Fruit fly (Drosophila melanogaster) whole organism, embryonic: ENCODE results near the gene mRpL50.

Experiments
- Antp ChIP-seq: fragments of 200-800 bp; sonication (Bioruptor generic); optimal IDR thresholded peaks from 3 replicates; lab custom pipeline; 2016; ENCODE audit warnings: missing biosample characterization, missing genetic modification characterization
- BEAF-32 ChIP-seq: fragments of 200-800 bp; sonication (Bioruptor generic); optimal IDR thresholded peaks from 3 replicates; lab custom pipeline; 2017; ENCODE audit warnings: missing biosample characterization, missing genetic modification characterization, mild to moderate bottlenecking, moderate library complexity, missing genetic modification reagents
- Blimp-1 ChIP-seq: fragments of 200-800 bp; sonication (Bioruptor generic); optimal IDR thresholded peaks from 3 replicates; lab custom pipeline; 2018; ENCODE audit warnings: missing biosample characterization, missing genetic modification characterization, mild to moderate bottlenecking, moderate library complexity, missing genetic modification reagents
- CG10431 ChIP-seq: fragments of 200-800 bp; sonication (Bioruptor generic); optimal IDR thresholded peaks from 3 replicates; lab custom pipeline; 2018; ENCODE audit warnings: missing biosample characterization, mild to moderate bottlenecking, missing genetic modification characterization
- CG12659 ChIP-seq: fragments of 200-800 bp; sonication (Bioruptor generic); optimal IDR thresholded peaks from 3 replicates; lab custom pipeline; 2017; ENCODE audit warnings: mild to moderate bottlenecking, missing biosample characterization, missing genetic modification reagents, missing genetic modification characterization
- CG13424 ChIP-seq: fragments of 200-800 bp; sonication (Bioruptor generic); optimal IDR thresholded peaks from 2 replicates; lab custom pipeline; 2019; ENCODE audit warnings: missing biosample characterization, mild to moderate bottlenecking, missing genetic modification characterization, moderate library complexity
- CG14667 ChIP-seq: fragments of 200-800 bp; sonication (Bioruptor generic); IDR thresholded peaks from 2 replicates; pipeline ENCODE4 v1.3.6; 2022; ENCODE audit warnings: missing biosample characterization, missing genetic modification characterization
- CG14860 ChIP-seq: fragments of 200-800 bp; sonication (Bioruptor generic); IDR thresholded peaks from 3 replicates; pipeline ENCODE4 v1.3.6; 2022; ENCODE audit warnings: missing biosample characterization, missing genetic modification characterization; ENCODE audit not compliant: partially characterized antibody
- CG17612 ChIP-seq: fragments of 200-800 bp; sonication (Bioruptor generic); IDR thresholded peaks from 2 replicates; pipeline ENCODE4 v1.3.6; 2022; ENCODE audit warnings: missing biosample characterization, missing genetic modification characterization
- CG18619 ChIP-seq: fragments of 200-800 bp; sonication (Bioruptor generic); optimal IDR thresholded peaks from 3 replicates; lab custom pipeline; 2017; ENCODE audit warnings: missing biosample characterization, mild to moderate bottlenecking, missing genetic modification characterization
- CG2120 ChIP-seq: fragments of 200-800 bp; sonication (Bioruptor generic); optimal IDR thresholded peaks from 3 replicates; lab custom pipeline; 2016; ENCODE audit warnings: missing biosample characterization, missing genetic modification characterization
- CG30403 ChIP-seq: fragments of 200-800 bp; sonication (Bioruptor generic); optimal IDR thresholded peaks from 3 replicates; lab custom pipeline; 2016; ENCODE audit warnings: missing biosample characterization, missing genetic modification characterization
- CG3065 ChIP-seq: fragments of 200-800 bp; sonication (Bioruptor generic); optimal IDR thresholded peaks from 2 replicates; lab custom pipeline; 2016; ENCODE audit warnings: missing biosample characterization, missing genetic modification characterization
- CG3281 ChIP-seq: fragments of 200-800 bp; sonication (Bioruptor generic); optimal IDR thresholded peaks from 3 replicates; lab custom pipeline; 2017; ENCODE audit warnings: missing biosample characterization, mild to moderate bottlenecking, missing genetic modification characterization
- CG42726 ChIP-seq: fragments of 200-800 bp; sonication (Bioruptor generic); IDR thresholded peaks from 2 replicates; pipeline ENCODE4 v1.3.6; 2022; ENCODE audit warnings: missing biosample characterization, missing genetic modification characterization; ENCODE audit not compliant: partially characterized antibody
- CG6791 ChIP-seq: fragments of 200-800 bp; sonication (Bioruptor generic); IDR thresholded peaks from 3 replicates; pipeline ENCODE4 v1.3.6; 2022; ENCODE audit warnings: missing biosample characterization, missing genetic modification characterization; ENCODE audit not compliant: partially characterized antibody
- CG7786 ChIP-seq: fragments of 200-800 bp; sonication (Bioruptor generic); optimal IDR thresholded peaks from 2 replicates; lab custom pipeline; 2016; ENCODE audit warnings: missing biosample characterization, missing genetic modification characterization
- CG8290 ChIP-seq, 3 experiments: fragments of 200-800 bp; sonication (Bioruptor generic); optimal IDR thresholded peaks; 2 replicates each; lab custom pipeline; 2016 to 2019; ENCODE audit warnings: missing biosample characterization in 3 of 3, missing genetic modification characterization in 3 of 3, mild to moderate bottlenecking in 2 of 3, moderate library complexity in 1 of 3
- Camta ChIP-seq: fragments of 200-800 bp; sonication (Bioruptor generic); optimal IDR thresholded peaks from 2 replicates; lab custom pipeline; 2016; ENCODE audit warnings: missing biosample characterization, missing genetic modification characterization
- Dfd ChIP-seq, 2 experiments: fragments of >200 bp; optimal IDR thresholded peaks; 2 replicates each; lab custom pipeline; 2017; ENCODE audit warnings: missing biosample characterization in 2 of 2, missing genetic modification characterization in 2 of 2
- Dp ChIP-seq: fragments of 200-800 bp; sonication (Bioruptor generic); optimal IDR thresholded peaks from 2 replicates; lab custom pipeline; 2018; ENCODE audit warnings: missing biosample characterization, mild to moderate bottlenecking, missing genetic modification characterization, moderate library complexity
- Hmr ChIP-seq: fragments of 200-800 bp; sonication (Bioruptor generic); optimal IDR thresholded peaks from 3 replicates; lab custom pipeline; 2017; ENCODE audit warnings: mild to moderate bottlenecking, missing biosample characterization, missing genetic modification reagents, missing genetic modification characterization
- Hmx ChIP-seq: fragments of 200-800 bp; sonication (Bioruptor generic); optimal IDR thresholded peaks from 2 replicates; lab custom pipeline; 2016; ENCODE audit warnings: missing biosample characterization, missing genetic modification characterization
- MESR4 ChIP-seq: fragments of 200-800 bp; sonication (Bioruptor generic); optimal IDR thresholded peaks from 2 replicates; lab custom pipeline; 2018; ENCODE audit warnings: missing biosample characterization, mild to moderate bottlenecking, missing genetic modification characterization, moderate library complexity
- NC2α ChIP-seq: fragments of 200-800 bp; sonication (Bioruptor generic); optimal IDR thresholded peaks from 2 replicates; lab custom pipeline; 2016; ENCODE audit warnings: missing biosample characterization, missing genetic modification characterization
- Oaz ChIP-seq: fragments of 200-800 bp; sonication (Bioruptor generic); IDR thresholded peaks from 2 replicates; pipeline ENCODE4 v1.3.6; 2022; ENCODE audit warnings: missing biosample characterization, missing genetic modification characterization
- Ravus ChIP-seq: fragments of 200-800 bp; sonication (Bioruptor generic); IDR thresholded peaks from 2 replicates; pipeline ENCODE4 v1.3.6; 2022; ENCODE audit warnings: missing biosample characterization, missing genetic modification characterization
- amos ChIP-seq: fragments of 200-800 bp; sonication (Bioruptor generic); IDR thresholded peaks from 2 replicates; pipeline ENCODE4 v1.3.6; 2022; ENCODE audit warnings: missing biosample characterization, missing genetic modification characterization; ENCODE audit not compliant: partially characterized antibody
- chn ChIP-seq: fragments of 200-800 bp; sonication (Bioruptor generic); optimal IDR thresholded peaks from 2 replicates; lab custom pipeline; 2016; ENCODE audit warnings: missing biosample characterization, missing genetic modification characterization
- ci ChIP-seq: fragments of 200-800 bp; sonication (Bioruptor generic); IDR thresholded peaks from 3 replicates; pipeline ENCODE4 v1.3.6; 2022; ENCODE audit warnings: missing biosample characterization, missing genetic modification characterization
- en ChIP-seq: fragments of 200-800 bp; sonication (Bioruptor generic); optimal IDR thresholded peaks from 2 replicates; lab custom pipeline; 2016; ENCODE audit warnings: missing biosample characterization, missing genetic modification characterization
- fd3F ChIP-seq: fragments of 200-800 bp; sonication (Bioruptor generic); optimal IDR thresholded peaks from 2 replicates; lab custom pipeline; 2018; ENCODE audit warnings: missing biosample characterization, mild to moderate bottlenecking, missing genetic modification characterization, moderate library complexity
- grau ChIP-seq: fragments of 200-800 bp; optimal IDR thresholded peaks from 3 replicates; lab custom pipeline; 2019; ENCODE audit warnings: missing biosample characterization, mild to moderate bottlenecking, missing genetic modification characterization, moderate library complexity
- ind ChIP-seq: fragments of 200-800 bp; sonication (Bioruptor generic); optimal IDR thresholded peaks from 3 replicates; lab custom pipeline; 2016; ENCODE audit warnings: missing biosample characterization, missing genetic modification characterization
- lov ChIP-seq, 2 experiments: fragments of 200-800 bp in 1 of 2; fragments of >200 bp in 1 of 2; sonication (Bioruptor generic) in 1 of 2; IDR thresholded peaks in 1 of 2; optimal IDR thresholded peaks in 1 of 2; 2 replicates in 1 of 2; 3 replicates in 1 of 2; pipeline versions ENCODE4 v1.3.6 to Lab custom; 2017 to 2022; ENCODE audit warnings: missing biosample characterization in 1 of 2, missing genetic modification characterization in 1 of 2
- mirr ChIP-seq: fragments of 200-800 bp; sonication (Bioruptor generic); optimal IDR thresholded peaks from 3 replicates; lab custom pipeline; 2018; ENCODE audit warnings: missing biosample characterization, mild to moderate bottlenecking, missing genetic modification characterization
- mld ChIP-seq: fragments of 200-800 bp; sonication (Bioruptor generic); IDR thresholded peaks from 3 replicates; pipeline ENCODE4 v1.3.6; 2022; ENCODE audit warnings: missing biosample characterization, missing genetic modification characterization; ENCODE audit not compliant: partially characterized antibody
- onecut ChIP-seq: fragments of 200-800 bp; sonication (Bioruptor generic); IDR thresholded peaks from 2 replicates; pipeline ENCODE4 v1.3.6; 2022; ENCODE audit warnings: missing biosample characterization, missing genetic modification characterization
- sna ChIP-seq: fragments of 200-800 bp; sonication (Bioruptor generic); IDR thresholded peaks from 2 replicates; pipeline ENCODE4 v1.3.6; 2022; ENCODE audit warnings: missing biosample characterization, missing genetic modification characterization; ENCODE audit not compliant: partially characterized antibody
- sob ChIP-seq: fragments of 200-800 bp; sonication (Bioruptor generic); IDR thresholded peaks from 2 replicates; pipeline ENCODE4 v1.3.6; 2022; ENCODE audit warnings: missing biosample characterization, missing genetic modification characterization
- sqz ChIP-seq: fragments of 200-800 bp; sonication (Bioruptor generic); optimal IDR thresholded peaks from 3 replicates; lab custom pipeline; 2018; ENCODE audit warnings: missing biosample characterization, mild to moderate bottlenecking, missing genetic modification characterization
- ssp ChIP-seq: fragments of 200-800 bp; sonication (Bioruptor generic); IDR thresholded peaks from 2 replicates; pipeline ENCODE4 v1.3.6; 2022; ENCODE audit warnings: missing biosample characterization, missing genetic modification characterization
- stwl ChIP-seq: fragments of 200-800 bp; sonication (Bioruptor generic); optimal IDR thresholded peaks from 3 replicates; lab custom pipeline; 2018; ENCODE audit warnings: missing biosample characterization, mild to moderate bottlenecking, missing genetic modification characterization, moderate library complexity
- sug ChIP-seq: fragments of 200-800 bp; optimal IDR thresholded peaks from 2 replicates; lab custom pipeline; 2019; ENCODE audit warnings: missing biosample characterization, mild to moderate bottlenecking, missing genetic modification characterization, moderate library complexity
- tap ChIP-seq: fragments of 200-800 bp; optimal IDR thresholded peaks from 3 replicates; lab custom pipeline; 2019; ENCODE audit warnings: missing biosample characterization, mild to moderate bottlenecking, missing genetic modification characterization, moderate library complexity
- tin ChIP-seq: fragments of 200-800 bp; sonication (Bioruptor generic); optimal IDR thresholded peaks from 3 replicates; lab custom pipeline; 2016; ENCODE audit warnings: missing biosample characterization, missing genetic modification characterization
- zen ChIP-seq: fragments of 200-800 bp; sonication (Bioruptor generic); optimal IDR thresholded peaks from 3 replicates; lab custom pipeline; 2018; ENCODE audit warnings: missing biosample characterization, mild to moderate bottlenecking, missing genetic modification characterization, moderate library complexity
- zf30C ChIP-seq: fragments of 200-800 bp; sonication (Bioruptor generic); optimal IDR thresholded peaks from 3 replicates; lab custom pipeline; 2018; ENCODE audit warnings: missing biosample characterization, mild to moderate bottlenecking, missing genetic modification characterization
- zfh2 ChIP-seq: fragments of 200-800 bp; sonication (Bioruptor generic); optimal IDR thresholded peaks from 2 replicates; lab custom pipeline; 2016; ENCODE audit warnings: missing biosample characterization, missing genetic modification characterization

Gene mRpL50

DNA sequence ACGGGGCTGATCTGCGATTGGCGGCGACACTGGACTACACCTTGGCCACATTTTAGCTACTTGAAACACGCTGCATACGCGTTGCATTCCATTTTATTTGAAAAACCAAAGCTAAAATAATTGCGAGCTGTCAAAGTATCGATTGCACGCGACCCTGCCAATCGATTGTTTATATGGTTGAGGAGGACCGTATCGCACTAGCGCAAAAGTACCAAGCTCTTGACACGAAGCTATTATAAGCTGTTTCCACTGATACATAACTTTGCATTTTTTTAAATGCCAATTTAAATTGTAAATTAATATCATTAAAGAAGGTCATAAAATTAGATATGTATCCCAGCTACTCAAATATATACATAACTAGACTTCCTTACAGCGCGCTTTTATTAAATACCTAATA lies 5.4 kb upstream of the mRpL50 start, which contains the start of gene Cdc27 (continued):
- peak in 1 of 2 experiments; percentile 85 for TF ChIP-seq Dfd (GFP tag; optimal IDR thresholded peaks at IDR 0.05; lab: Kevin White, UChicago)
- no peak for TF ChIP-seq sqz (GFP tag; lab: Kevin White, UChicago)
- peak; percentile 27; the same call in 1 of the 3 replicates for TF ChIP-seq mld (GFP tag; lab: Robert Waterston, UW)
- TF ChIP-seq CG2120 (GFP tag; lab: Kevin White, UChicago): peak; percentile 69
- peak; percentile 62; the same call in 2 of the 3 replicates for TF ChIP-seq ci (GFP tag; lab: Robert Waterston, UW)
- TF ChIP-seq zfh2: peak; percentile 8
- TF ChIP-seq ind (GFP tag; lab: Kevin White, UChicago): peak; percentile 14
- TF ChIP-seq CG3065: no peak
- TF ChIP-seq lov (optimal IDR thresholded peaks at IDR 0.05; lab: Kevin White, UChicago): no peak
- no peak for TF ChIP-seq lov (GFP tag; IDR thresholded peaks at IDR 0.05; lab: Robert Waterston, UW)
- peak; percentile 67 for TF ChIP-seq stwl (tag; lab: Kevin White, UChicago)
- TF ChIP-seq chn (GFP tag; lab: Kevin White, UChicago): peak; percentile 29
- TF ChIP-seq CG10431 (GFP tag; lab: Kevin White, UChicago): peak; percentile 95
- peak; percentile 22 for TF ChIP-seq CG7786 (GFP tag; lab: Kevin White, UChicago)
- peak; percentile 47 for TF ChIP-seq onecut (GFP tag; lab: Robert Waterston, UW)
- TF ChIP-seq CG13424: peak; percentile 57
- TF ChIP-seq grau: peak; percentile 61
- peak; percentile 13 for TF ChIP-seq fd3F (GFP tag; lab: Kevin White, UChicago)
- TF ChIP-seq tap (tag; lab: Kevin White, UChicago): no peak
- TF ChIP-seq ssp (GFP tag; lab: Robert Waterston, UW): peak; percentile 100
- TF ChIP-seq CG8290 (GFP tag; optimal IDR thresholded peaks at IDR 0.05; lab: Kevin White, UChicago): peak; percentile 15
- TF ChIP-seq CG8290 (tag; optimal IDR thresholded peaks at IDR 0.05; lab: Kevin White, UChicago): peak in 1 of 2 experiments; percentile 79
- peak; percentile 15 for TF ChIP-seq Antp (GFP tag; lab: Kevin White, UChicago)
- TF ChIP-seq NC2α (GFP tag; lab: Kevin White, UChicago): no peak
- TF ChIP-seq sob (GFP tag; lab: Robert Waterston, UW): peak; percentile 44
- no peak for TF ChIP-seq CG17612 (GFP tag; lab: Robert Waterston, UW)
- TF ChIP-seq CG6791 (GFP tag; lab: Robert Waterston, UW): peak; percentile 84
- TF ChIP-seq CG30403 (GFP tag; lab: Kevin White, UChicago): peak; percentile 57
- TF ChIP-seq CG3281 (GFP tag; lab: Kevin White, UChicago): peak; percentile 1
- TF ChIP-seq CG12659: peak; percentile 83
- peak; percentile 84 for TF ChIP-seq zen (tag; lab: Kevin White, UChicago)
- peak; percentile 49 for TF ChIP-seq tin (GFP tag; lab: Kevin White, UChicago)
- peak; percentile 38 for TF ChIP-seq zf30C (GFP tag; lab: Kevin White, UChicago)
- peak; percentile 35; the same call in 1 of the 2 replicates for TF ChIP-seq CG14667 (GFP tag; lab: Robert Waterston, UW)
- TF ChIP-seq CG18619: peak; percentile 13
- TF ChIP-seq MESR4 (GFP tag; lab: Kevin White, UChicago): peak; percentile 89
- no peak for TF ChIP-seq en
- peak; percentile 53 for TF ChIP-seq Hmr (GFP tag; lab: Kevin White, UChicago)
- peak; percentile 74 for TF ChIP-seq CG14860 (GFP tag; lab: Robert Waterston, UW)
- TF ChIP-seq Dp: peak; percentile 35
- no peak for TF ChIP-seq Oaz (GFP tag; lab: Robert Waterston, UW)
- TF ChIP-seq BEAF-32 (GFP tag; lab: Kevin White, UChicago): peak; percentile 88
- peak; percentile 69; the same call in 1 of the 2 replicates for TF ChIP-seq CG42726
- TF ChIP-seq amos (GFP tag; lab: Robert Waterston, UW): peak; percentile 87
- no peak for TF ChIP-seq Hmx (GFP tag; lab: Kevin White, UChicago)
- peak; percentile 53 for TF ChIP-seq Camta
- TF ChIP-seq sug (tag; lab: Kevin White, UChicago): peak; percentile 53
- TF ChIP-seq mirr (GFP tag; lab: Kevin White, UChicago): no peak
- TF ChIP-seq sna (GFP tag; lab: Robert Waterston, UW): peak; percentile 75; the same call in 1 of the 2 replicates
- TF ChIP-seq Blimp-1 (GFP tag; lab: Kevin White, UChicago): peak; percentile 13
- no peak for TF ChIP-seq Ravus (GFP tag; lab: Robert Waterston, UW)
